Worm (Caenorhabditis elegans) whole organism, L3 larva: Measurements from ENCODE around the gene daf-42.

Experiments used
- R02D3.7 ChIP-seq: fragments of 150-350 bp; optimal IDR thresholded peaks from 2 replicates; lab custom pipeline; 2014; ENCODE audit warnings: missing biosample characterization, missing genetic modification characterization
- ceh-16 ChIP-seq: sonication (generic microtip); optimal IDR thresholded peaks from 2 replicates; lab custom pipeline; 2017; ENCODE audit warnings: missing biosample characterization, missing genetic modification characterization
- ceh-82 ChIP-seq: fragments of 150-350 bp; optimal IDR thresholded peaks from 2 replicates; lab custom pipeline; 2014; ENCODE audit warnings: missing biosample characterization, missing genetic modification characterization
- ceh-9 ChIP-seq: sonication (generic microtip); optimal IDR thresholded peaks from 2 replicates; lab custom pipeline; 2018; ENCODE audit warnings: missing biosample characterization, missing genetic modification characterization
- daf-12 ChIP-seq: fragments of 150-350 bp; optimal IDR thresholded peaks from 2 replicates; lab custom pipeline; 2014; ENCODE audit warnings: missing biosample characterization, missing genetic modification reagents, missing genetic modification characterization
- egl-27 ChIP-seq: sonication (generic microtip); optimal IDR thresholded peaks from 4 replicates; lab custom pipeline; 2017; ENCODE audit warnings: missing biosample characterization, missing genetic modification reagents, missing genetic modification characterization
- egl-5 ChIP-seq: fragments of 150-350 bp; optimal IDR thresholded peaks from 2 replicates; lab custom pipeline; 2017; ENCODE audit warnings: missing biosample characterization, missing genetic modification reagents, missing genetic modification characterization, inconsistent platforms
- elt-2 ChIP-seq: sonication (generic microtip); optimal IDR thresholded peaks from 2 replicates; lab custom pipeline; 2016; ENCODE audit warnings: missing genetic modification reagents, mild to moderate bottlenecking, missing genetic modification characterization, missing compliant biosample characterization
- elt-3 ChIP-seq, 3 experiments: fragments of 150-350 bp in 1 of 3; sonication (generic microtip) in 2 of 3; optimal IDR thresholded peaks; 2 replicates in 2 of 3; 4 replicates in 1 of 3; lab custom pipeline; 2014 to 2017; ENCODE audit warnings: missing biosample characterization in 3 of 3, missing genetic modification characterization in 3 of 3
- eor-1 ChIP-seq, 2 experiments: fragments of 150-350 bp; optimal IDR thresholded peaks; 2 replicates each; lab custom pipeline; 2014 to 2018; ENCODE audit warnings: missing biosample characterization in 2 of 2, missing genetic modification characterization in 2 of 2
- fos-1 ChIP-seq: fragments of 150-350 bp; optimal IDR thresholded peaks from 2 replicates; lab custom pipeline; 2014; ENCODE audit warnings: missing biosample characterization, missing genetic modification characterization
- hmg-11 ChIP-seq: sonication (generic microtip); optimal IDR thresholded peaks from 2 replicates; lab custom pipeline; 2016; ENCODE audit warnings: missing genetic modification characterization, missing compliant biosample characterization
- lin-15B ChIP-seq: fragments of 150-350 bp; optimal IDR thresholded peaks from 2 replicates; lab custom pipeline; 2014; ENCODE audit warnings: missing biosample characterization, missing genetic modification characterization
- lin-39 ChIP-seq: fragments of 150-350 bp; optimal IDR thresholded peaks from 2 replicates; lab custom pipeline; 2018; ENCODE audit warnings: missing biosample characterization, missing genetic modification reagents, missing genetic modification characterization
- lsy-12 ChIP-seq: sonication (generic microtip); optimal IDR thresholded peaks from 2 replicates; lab custom pipeline; 2016; ENCODE audit warnings: mild to moderate bottlenecking, missing genetic modification characterization, missing compliant biosample characterization
- mml-1 ChIP-seq: fragments of 150-350 bp; sonication (generic microtip); optimal IDR thresholded peaks from 3 replicates; lab custom pipeline; 2014; ENCODE audit warnings: missing biosample characterization, missing genetic modification characterization
- nfya-1 ChIP-seq: sonication (generic microtip); optimal IDR thresholded peaks from 2 replicates; lab custom pipeline; 2017; ENCODE audit warnings: missing genetic modification characterization, mild to moderate bottlenecking, missing compliant biosample characterization, antibody characterized with exemption, moderate library complexity; ENCODE audit not compliant: insufficient read depth
- nhr-12 ChIP-seq: fragments of 150-350 bp; optimal IDR thresholded peaks from 2 replicates; lab custom pipeline; 2014; ENCODE audit warnings: missing biosample characterization, missing genetic modification characterization
- nhr-23 ChIP-seq: fragments of 150-350 bp; optimal IDR thresholded peaks from 2 replicates; lab custom pipeline; 2014; ENCODE audit warnings: missing biosample characterization, missing genetic modification reagents, missing genetic modification characterization
- nhr-237 ChIP-seq: fragments of 150-350 bp; optimal IDR thresholded peaks from 2 replicates; lab custom pipeline; 2014; ENCODE audit warnings: missing biosample characterization, missing genetic modification characterization
- nhr-25 ChIP-seq: sonication (generic microtip); optimal IDR thresholded peaks from 2 replicates; lab custom pipeline; 2017; ENCODE audit warnings: missing biosample characterization, missing genetic modification characterization
- nhr-28 ChIP-seq: fragments of 150-350 bp; optimal IDR thresholded peaks from 2 replicates; lab custom pipeline; 2014; ENCODE audit warnings: missing biosample characterization, missing genetic modification characterization
- nhr-43 ChIP-seq: sonication (generic microtip); optimal IDR thresholded peaks from 2 replicates; lab custom pipeline; 2016; ENCODE audit warnings: mild to moderate bottlenecking, missing genetic modification characterization, missing compliant biosample characterization; ENCODE audit not compliant: poor library complexity, severe bottlenecking
- nhr-67 ChIP-seq: fragments of 150-350 bp; optimal IDR thresholded peaks from 2 replicates; lab custom pipeline; 2014; ENCODE audit warnings: missing biosample characterization, missing genetic modification characterization
- nhr-76 ChIP-seq: fragments of 150-350 bp; sonication (generic microtip); optimal IDR thresholded peaks from 5 replicates; lab custom pipeline; 2014; ENCODE audit warnings: missing biosample characterization, missing genetic modification characterization
- nhr-77 ChIP-seq: fragments of 150-350 bp; optimal IDR thresholded peaks from 2 replicates; lab custom pipeline; 2014; ENCODE audit warnings: missing biosample characterization, missing genetic modification characterization
- sea-2 ChIP-seq: fragments of 150-350 bp; sonication (generic microtip); optimal IDR thresholded peaks from 4 replicates; lab custom pipeline; 2014; ENCODE audit warnings: missing biosample characterization, missing genetic modification reagents, missing genetic modification characterization
- skn-1 ChIP-seq: fragments of 150-350 bp; optimal IDR thresholded peaks from 2 replicates; lab custom pipeline; 2014; ENCODE audit warnings: missing biosample characterization, missing genetic modification characterization
- tbx-2 ChIP-seq: sonication (generic microtip); optimal IDR thresholded peaks from 2 replicates; lab custom pipeline; 2016; ENCODE audit warnings: mild to moderate bottlenecking, missing genetic modification characterization, missing compliant biosample characterization
- unc-39 ChIP-seq: sonication (generic microtip); optimal IDR thresholded peaks from 4 replicates; lab custom pipeline; 2017; ENCODE audit warnings: missing biosample characterization, missing genetic modification characterization
- unc-62 ChIP-seq: fragments of 150-350 bp; sonication (generic microtip); optimal IDR thresholded peaks from 4 replicates; lab custom pipeline; 2014; ENCODE audit warnings: missing biosample characterization, missing genetic modification reagents, missing genetic modification characterization
- zag-1 ChIP-seq: fragments of 150-350 bp; optimal IDR thresholded peaks from 2 replicates; lab custom pipeline; 2014; ENCODE audit warnings: missing biosample characterization, missing genetic modification characterization

Gene daf-42

DNA sequence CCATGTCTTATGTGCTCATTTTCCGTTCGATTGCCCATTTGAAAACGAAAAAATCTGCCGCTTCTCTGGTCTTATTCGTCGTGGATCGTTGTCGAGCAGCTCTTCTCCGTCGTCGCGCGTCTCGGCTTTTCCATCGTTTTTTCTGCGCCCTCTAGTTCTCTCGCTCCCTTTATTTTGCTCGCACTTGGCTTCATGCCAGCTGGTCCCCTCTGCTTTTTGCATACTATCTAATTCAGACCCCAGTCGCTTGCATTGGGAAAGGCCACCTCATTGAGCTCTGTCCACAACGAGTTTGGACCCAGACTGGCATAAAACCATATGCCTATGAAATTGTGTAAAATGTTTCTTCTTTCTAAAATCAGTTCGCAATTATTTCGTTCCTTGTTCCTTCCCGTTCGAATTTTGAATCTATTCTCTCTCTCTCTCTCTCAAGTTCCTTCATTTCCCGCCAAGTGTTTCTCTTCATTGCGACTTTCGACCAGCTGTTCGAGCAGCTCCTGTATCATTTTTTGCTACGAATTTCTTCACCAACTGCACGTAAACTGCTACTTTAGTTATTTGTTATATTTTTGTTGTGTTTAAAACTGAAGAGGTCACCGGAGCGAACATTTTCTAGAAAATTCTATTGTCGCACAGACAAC is 43.6 kb upstream of the daf-42 start:
- no peak for TF ChIP-seq skn-1 (tag; lab: Kevin White, UChicago)
- TF ChIP-seq lin-39 (tag; lab: Kevin White, UChicago): peak; percentile 66
- TF ChIP-seq nhr-77: no peak
- TF ChIP-seq nhr-67 (tag; lab: Kevin White, UChicago): no peak
- peak; percentile 19 for TF ChIP-seq egl-5 (tag; lab: Kevin White, UChicago)
- no peak for TF ChIP-seq lin-15B (tag; lab: Kevin White, UChicago)
- TF ChIP-seq nfya-1: peak; percentile 66
- peak; percentile 59 for TF ChIP-seq hmg-11 (tag; lab: Kevin White, UChicago)
- no peak for TF ChIP-seq nhr-12

DNA sequence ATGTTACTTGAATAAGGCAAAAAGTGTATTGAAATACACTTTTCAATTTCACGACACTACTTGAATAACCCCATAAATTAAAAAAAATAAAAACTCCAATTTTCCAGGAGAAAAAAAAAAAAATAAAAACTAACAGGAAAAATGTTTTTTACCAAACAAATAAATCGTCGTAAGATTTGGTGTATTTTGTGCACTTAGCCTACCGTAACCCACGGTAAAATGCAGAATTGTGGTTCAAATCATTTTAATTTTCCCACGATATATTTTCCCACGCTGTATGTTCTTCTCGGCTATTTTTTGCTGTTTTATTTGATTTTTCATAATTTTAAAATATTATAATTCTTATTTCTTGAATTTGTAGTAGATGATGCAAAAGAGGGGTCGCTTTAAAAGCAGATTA is 43.1 kb upstream of the daf-42 start:
- TF ChIP-seq hmg-11 (tag; lab: Kevin White, UChicago) (no peak), elt-2 (tag; lab: Kevin White, UChicago) (no peak), fos-1 (tag; lab: Kevin White, UChicago) (no peak), nhr-237 (tag; lab: Kevin White, UChicago) (no peak), lin-39 (tag; lab: Kevin White, UChicago) (no peak), elt-3 (tag; optimal IDR thresholded peaks at IDR 0.05; lab: Kevin White, UChicago) (no peak), nhr-28 (no peak), mml-1 (tag; lab: Kevin White, UChicago) (no peak), ceh-82 (tag; lab: Kevin White, UChicago) (no peak), nhr-76 (tag; lab: Kevin White, UChicago) (no peak), unc-39 (tag; lab: Kevin White, UChicago) (no peak), eor-1 (tag; optimal IDR thresholded peaks at IDR 0.05; lab: Kevin White, UChicago) (no peak), skn-1 (tag; lab: Kevin White, UChicago) (no peak)

DNA sequence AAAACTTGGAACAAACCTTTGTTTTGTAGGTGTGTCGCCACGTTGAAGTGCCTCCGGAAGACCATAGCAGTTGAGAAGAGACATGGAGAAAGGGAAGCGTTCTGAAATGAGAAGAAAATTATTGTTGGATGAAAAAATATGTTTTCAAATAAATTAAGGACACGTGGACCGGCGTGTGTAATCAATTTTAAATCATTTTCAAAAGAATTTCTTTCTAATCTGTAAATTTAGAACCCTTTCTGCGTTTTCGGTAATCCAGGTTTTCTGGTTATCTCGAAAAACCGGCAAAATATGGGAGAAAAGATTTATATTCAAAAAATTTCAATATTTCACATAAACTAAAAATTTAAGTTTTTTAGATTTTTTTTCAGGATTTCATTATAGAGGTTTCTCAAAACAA is 42.2 kb upstream of the daf-42 start, which contains the start of gene mob-3:
mob-3 (minus strand) TSS at position 101 of the 400 bp plus-strand sequence.
- TF ChIP-seq hmg-11 (tag; lab: Kevin White, UChicago) (no peak), nhr-12 (no peak)

DNA sequence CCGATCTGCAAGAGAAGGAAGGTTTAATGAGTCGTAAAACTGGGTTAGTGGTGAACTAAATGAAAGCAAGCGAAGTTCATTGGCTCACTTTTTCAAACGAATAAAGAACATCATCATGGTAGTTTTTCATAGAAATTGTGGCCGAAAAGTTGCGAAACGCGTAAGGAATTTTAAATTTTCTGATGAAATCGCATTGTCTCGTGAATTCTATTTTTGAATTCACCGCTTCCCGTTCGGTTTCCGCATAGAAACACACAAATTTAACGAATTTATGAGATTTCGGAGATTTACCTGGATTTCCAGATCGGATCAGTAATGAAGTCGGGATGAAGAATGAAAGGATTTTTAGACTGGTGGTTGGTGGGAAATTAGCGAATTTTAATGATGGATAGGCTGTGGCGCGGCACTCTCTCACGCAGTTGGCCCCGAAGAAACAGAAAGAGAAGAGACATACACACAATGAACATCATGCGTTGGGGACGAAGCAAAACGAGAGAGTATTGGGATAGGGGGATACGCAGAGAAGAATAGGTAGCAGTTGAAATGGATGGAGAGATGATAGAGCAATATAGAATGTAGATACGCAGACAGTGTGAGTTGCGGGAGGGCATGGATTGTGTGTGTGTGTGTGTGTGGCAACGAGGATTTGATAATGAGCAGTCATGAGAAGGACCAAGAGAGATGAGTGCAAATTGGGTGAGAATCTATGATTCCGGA is 40.3 kb upstream of the daf-42 start:
- TF ChIP-seq R02D3.7 (tag; lab: Kevin White, UChicago) (no peak), nhr-237 (tag; lab: Kevin White, UChicago) (no peak), unc-62 (no peak), ceh-82 (tag; lab: Kevin White, UChicago) (no peak), lsy-12 (tag; lab: Kevin White, UChicago) (peak; percentile 8), egl-5 (tag; lab: Kevin White, UChicago) (no peak), lin-15B (tag; lab: Kevin White, UChicago) (peak; percentile 17), tbx-2 (tag; lab: Kevin White, UChicago) (peak; percentile 40), unc-39 (tag; lab: Kevin White, UChicago) (no peak), elt-2 (tag; lab: Kevin White, UChicago) (no peak), nhr-43 (tag; lab: Kevin White, UChicago) (no peak), hmg-11 (tag; lab: Kevin White, UChicago) (peak; percentile 90), sea-2 (GFP tag; lab: Kevin White, UChicago) (no peak), nhr-23 (tag; lab: Kevin White, UChicago) (peak; percentile 11), nfya-1 (peak; percentile 82), eor-1 (tag; optimal IDR thresholded peaks at IDR 0.05; lab: Kevin White, UChicago) (no peak), fos-1 (tag; lab: Kevin White, UChicago) (no peak), egl-27 (tag; lab: Kevin White, UChicago) (no peak), nhr-77 (no peak), lin-39 (tag; lab: Kevin White, UChicago) (peak; percentile 71), zag-1 (no peak), nhr-25 (tag; lab: Kevin White, UChicago) (peak; percentile 44), daf-12 (no peak)

ce11 chrIV:7381754-7382153 is 35.1 kb upstream of the daf-42 start, which contains the start of gene ptp-8:
ptp-8 (plus strand) TSS chrIV:7382054.
- no peak for TF ChIP-seq ceh-9 (tag; lab: Kevin White, UChicago)
- TF ChIP-seq lin-15B (tag; lab: Kevin White, UChicago): no peak
- no peak for TF ChIP-seq ceh-16 (tag; lab: Kevin White, UChicago)
- TF ChIP-seq hmg-11 (tag; lab: Kevin White, UChicago): no peak
